Fruit fly (Drosophila melanogaster) whole organism, embryonic: ENCODE measurements around the gene Rab30.

Experiments
- Abd-B ChIP-seq: fragments of 200-800 bp; sonication (Bioruptor generic); optimal IDR thresholded peaks from 2 replicates; lab custom pipeline; 2018; ENCODE audit warnings: missing biosample characterization, mild to moderate bottlenecking, missing genetic modification characterization, moderate library complexity
- Adf1 ChIP-seq: fragments of 200-800 bp; sonication (Bioruptor generic); IDR thresholded peaks from 2 replicates; pipeline ENCODE4 v1.3.6; 2022; ENCODE audit warnings: missing biosample characterization, missing genetic modification characterization
- B-H1 ChIP-seq: fragments of 200-800 bp; sonication (Bioruptor generic); IDR thresholded peaks from 3 replicates; pipeline ENCODE4 v1.3.6; 2022; ENCODE audit warnings: missing biosample characterization, missing genetic modification characterization
- CG10274 ChIP-seq: fragments of 200-800 bp; sonication (Bioruptor generic); optimal IDR thresholded peaks from 3 replicates; lab custom pipeline; 2017; ENCODE audit warnings: missing biosample characterization, mild to moderate bottlenecking, missing genetic modification characterization
- CG10321 ChIP-seq: fragments of 200-800 bp; sonication (Bioruptor generic); IDR thresholded peaks from 2 replicates; pipeline ENCODE4 v1.3.6; 2022; ENCODE audit warnings: missing biosample characterization, missing genetic modification characterization
- CG11504 ChIP-seq: fragments of 200-800 bp; sonication (Bioruptor generic); optimal IDR thresholded peaks from 3 replicates; lab custom pipeline; 2019; ENCODE audit warnings: missing biosample characterization, mild to moderate bottlenecking, missing genetic modification characterization, moderate library complexity
- CG12391 ChIP-seq: fragments of 200-800 bp; sonication (Bioruptor generic); optimal IDR thresholded peaks from 3 replicates; lab custom pipeline; 2018; ENCODE audit warnings: missing biosample characterization, mild to moderate bottlenecking, missing genetic modification characterization, moderate library complexity
- CG15479 ChIP-seq: fragments of 200-800 bp; sonication (Bioruptor generic); optimal IDR thresholded peaks from 3 replicates; lab custom pipeline; 2019; ENCODE audit warnings: missing biosample characterization, mild to moderate bottlenecking, missing genetic modification characterization, moderate library complexity
- CG31365 ChIP-seq: fragments of 200-800 bp; sonication (Bioruptor generic); optimal IDR thresholded peaks from 2 replicates; lab custom pipeline; 2018; ENCODE audit warnings: missing biosample characterization, mild to moderate bottlenecking, missing genetic modification characterization
- CG3726 ChIP-seq: fragments of 200-800 bp; sonication (Bioruptor generic); IDR thresholded peaks from 3 replicates; pipeline ENCODE4, ENCODE4 v1.3.6; 2022; ENCODE audit warnings: missing biosample characterization, missing genetic modification characterization
- CG3838 ChIP-seq: fragments of 200-800 bp; sonication (Bioruptor generic); optimal IDR thresholded peaks from 3 replicates; lab custom pipeline; 2016; ENCODE audit warnings: missing biosample characterization, missing genetic modification characterization
- CG42726 ChIP-seq: fragments of 200-800 bp; sonication (Bioruptor generic); IDR thresholded peaks from 2 replicates; pipeline ENCODE4 v1.3.6; 2022; ENCODE audit warnings: missing biosample characterization, missing genetic modification characterization; ENCODE audit not compliant: partially characterized antibody
- CG43689 ChIP-seq: fragments of 200-800 bp; sonication (Bioruptor generic); IDR thresholded peaks from 2 replicates; pipeline ENCODE4 v1.3.6; 2022; ENCODE audit warnings: missing biosample characterization, missing genetic modification characterization
- CG5245 ChIP-seq: fragments of 200-800 bp; sonication (Bioruptor generic); optimal IDR thresholded peaks from 3 replicates; lab custom pipeline; 2016; ENCODE audit warnings: missing biosample characterization, missing genetic modification characterization
- CG7928 ChIP-seq: fragments of 200-800 bp; sonication (Bioruptor generic); optimal IDR thresholded peaks from 2 replicates; lab custom pipeline; 2017; ENCODE audit warnings: missing biosample characterization, mild to moderate bottlenecking, missing genetic modification characterization
- CG9609 ChIP-seq: fragments of 200-800 bp; sonication (Bioruptor generic); optimal IDR thresholded peaks from 3 replicates; lab custom pipeline; 2016; ENCODE audit warnings: missing biosample characterization, missing genetic modification characterization
- CG9727 ChIP-seq: fragments of 200-800 bp; sonication (Bioruptor generic); optimal IDR thresholded peaks from 3 replicates; lab custom pipeline; 2017; ENCODE audit warnings: missing biosample characterization, mild to moderate bottlenecking, missing genetic modification characterization
- Chrac-16 ChIP-seq: fragments of 200-800 bp; sonication (Bioruptor generic); optimal IDR thresholded peaks from 3 replicates; lab custom pipeline; 2016; ENCODE audit warnings: missing biosample characterization, missing genetic modification characterization
- Dll ChIP-seq: fragments of 200-800 bp; sonication (Bioruptor generic); IDR thresholded peaks from 4 replicates; pipeline ENCODE4 v1.3.6; 2022; ENCODE audit warnings: missing biosample characterization, missing genetic modification characterization; ENCODE audit not compliant: partially characterized antibody
- Drgx ChIP-seq: fragments of 200-800 bp; sonication (Bioruptor generic); IDR thresholded peaks from 2 replicates; pipeline ENCODE4 v1.3.6; 2022; ENCODE audit warnings: missing biosample characterization, missing genetic modification characterization
- ERR ChIP-seq: fragments of 200-800 bp; sonication (Bioruptor generic); optimal IDR thresholded peaks from 2 replicates; lab custom pipeline; 2016; ENCODE audit warnings: missing biosample characterization, missing genetic modification characterization
- Ets65A ChIP-seq: fragments of 200-800 bp; sonication (Bioruptor generic); peaks from one replicate; lab custom pipeline; 2016; ENCODE audit warnings: missing biosample characterization, missing genetic modification characterization
- Gsc ChIP-seq: fragments of 200-800 bp; sonication (Bioruptor generic); IDR thresholded peaks from 2 replicates; pipeline ENCODE4 v1.3.6; 2022; ENCODE audit warnings: missing biosample characterization, missing genetic modification characterization
- Hey ChIP-seq: fragments of 200-800 bp; sonication (Bioruptor generic); optimal IDR thresholded peaks from 3 replicates; lab custom pipeline; 2018; ENCODE audit warnings: missing biosample characterization, mild to moderate bottlenecking, missing genetic modification characterization
- Nf-YA ChIP-seq: fragments of 200-800 bp; sonication (Bioruptor generic); IDR thresholded peaks from 2 replicates; pipeline ENCODE4 v1.3.6; 2022; ENCODE audit warnings: missing biosample characterization, missing genetic modification characterization
- Oaz ChIP-seq: fragments of 200-800 bp; sonication (Bioruptor generic); IDR thresholded peaks from 2 replicates; pipeline ENCODE4 v1.3.6; 2022; ENCODE audit warnings: missing biosample characterization, missing genetic modification characterization
- Ptx1 ChIP-seq: fragments of 200-800 bp; sonication (Bioruptor generic); IDR thresholded peaks from 2 replicates; pipeline ENCODE4 v1.3.6; 2022; ENCODE audit warnings: missing biosample characterization, missing genetic modification characterization
- Scr ChIP-seq: fragments of 200-800 bp; sonication (Bioruptor generic); IDR thresholded peaks from 2 replicates; pipeline ENCODE4 v1.3.6; 2022; ENCODE audit warnings: missing biosample characterization, missing genetic modification characterization; ENCODE audit not compliant: partially characterized antibody
- Sin3A ChIP-seq: fragments of >200 bp; optimal IDR thresholded peaks from 2 replicates; lab custom pipeline; 2018
- Stat92E ChIP-seq, 3 experiments: fragments of >200 bp in 2 of 3; fragments of 200-800 bp in 1 of 3; sonication (Bioruptor generic) in 1 of 3; optimal IDR thresholded peaks; 2 replicates each; lab custom pipeline; 2017 to 2019; ENCODE audit warnings: missing biosample characterization in 3 of 3, missing genetic modification characterization in 3 of 3, mild to moderate bottlenecking in 1 of 3, moderate library complexity in 1 of 3
- Trl ChIP-seq, 3 experiments: fragments of >200 bp in 2 of 3; fragments of 200-800 bp in 1 of 3; sonication (Bioruptor generic) in 1 of 3; optimal IDR thresholded peaks; 2 replicates in 1 of 3; 3 replicates in 2 of 3; lab custom pipeline; 2016 to 2017; ENCODE audit warnings: missing biosample characterization in 1 of 3, missing genetic modification characterization in 1 of 3
- Xrp1 ChIP-seq: fragments of 200-800 bp; sonication (Bioruptor generic); IDR thresholded peaks from 2 replicates; pipeline ENCODE4 v1.3.6; 2022; ENCODE audit warnings: missing biosample characterization, missing genetic modification characterization
- btn ChIP-seq: fragments of 200-800 bp; sonication (Bioruptor generic); optimal IDR thresholded peaks from 2 replicates; lab custom pipeline; 2016; ENCODE audit warnings: missing biosample characterization, missing genetic modification characterization
- crp ChIP-seq, 2 experiments: fragments of 200-800 bp; sonication (Bioruptor generic); optimal IDR thresholded peaks; 2 replicates in 1 of 2; 3 replicates in 1 of 2; lab custom pipeline; 2017; ENCODE audit warnings: missing biosample characterization in 2 of 2, missing genetic modification characterization in 2 of 2, mild to moderate bottlenecking in 1 of 2, moderate library complexity in 1 of 2
- dm ChIP-seq: fragments of 200-800 bp; sonication (Bioruptor generic); optimal IDR thresholded peaks from 3 replicates; lab custom pipeline; 2016; ENCODE audit warnings: missing biosample characterization, missing genetic modification characterization
- dmrt99B ChIP-seq: fragments of 200-800 bp; sonication (Bioruptor generic); optimal IDR thresholded peaks from 2 replicates; lab custom pipeline; 2018; ENCODE audit warnings: missing biosample characterization, mild to moderate bottlenecking, missing genetic modification characterization, moderate library complexity
- en ChIP-seq: fragments of 200-800 bp; sonication (Bioruptor generic); optimal IDR thresholded peaks from 2 replicates; lab custom pipeline; 2016; ENCODE audit warnings: missing biosample characterization, missing genetic modification characterization
- ftz-f1 ChIP-seq: fragments of 200-800 bp; sonication (Bioruptor generic); optimal IDR thresholded peaks from 2 replicates; lab custom pipeline; 2016; ENCODE audit warnings: missing biosample characterization, missing genetic modification characterization
- grn ChIP-seq: fragments of 200-800 bp; sonication (Bioruptor generic); optimal IDR thresholded peaks from 3 replicates; lab custom pipeline; 2017; ENCODE audit warnings: missing biosample characterization, missing genetic modification characterization
- hb ChIP-seq: fragments of 200-800 bp; sonication (Bioruptor generic); IDR thresholded peaks from 3 replicates; pipeline ENCODE4 v1.3.6; 2022; ENCODE audit warnings: missing biosample characterization, missing genetic modification characterization; ENCODE audit not compliant: partially characterized antibody
- her ChIP-seq: fragments of 200-800 bp; sonication (Bioruptor generic); optimal IDR thresholded peaks from 2 replicates; lab custom pipeline; 2016; ENCODE audit warnings: missing biosample characterization, missing genetic modification characterization
- oc ChIP-seq: fragments of 200-800 bp; sonication (Bioruptor generic); optimal IDR thresholded peaks from 2 replicates; lab custom pipeline; 2018; ENCODE audit warnings: missing biosample characterization, mild to moderate bottlenecking, missing genetic modification characterization, moderate library complexity
- onecut ChIP-seq: fragments of 200-800 bp; sonication (Bioruptor generic); IDR thresholded peaks from 2 replicates; pipeline ENCODE4 v1.3.6; 2022; ENCODE audit warnings: missing biosample characterization, missing genetic modification characterization
- pho ChIP-seq: fragments of 200-800 bp; sonication (Bioruptor generic); optimal IDR thresholded peaks from 2 replicates; lab custom pipeline; 2016; ENCODE audit warnings: missing biosample characterization, missing genetic modification characterization
- pnt ChIP-seq: fragments of 200-800 bp; sonication (Bioruptor generic); optimal IDR thresholded peaks from 3 replicates; lab custom pipeline; 2016; ENCODE audit warnings: missing biosample characterization, missing genetic modification characterization
- pros ChIP-seq: fragments of 200-800 bp; sonication (Bioruptor generic); optimal IDR thresholded peaks from 3 replicates; lab custom pipeline; 2019; ENCODE audit warnings: missing biosample characterization, mild to moderate bottlenecking, missing genetic modification characterization, moderate library complexity
- sc ChIP-seq, 3 experiments: fragments of >200 bp in 2 of 3; fragments of 200-800 bp in 1 of 3; sonication (Bioruptor generic) in 1 of 3; optimal IDR thresholded peaks; 2 replicates in 2 of 3; 3 replicates in 1 of 3; lab custom pipeline; 2017; ENCODE audit warnings: mild to moderate bottlenecking in 1 of 3, missing biosample characterization in 1 of 3, missing genetic modification characterization in 1 of 3, missing genetic modification reagents in 1 of 3
- scrt ChIP-seq: fragments of 200-800 bp; sonication (Bioruptor generic); optimal IDR thresholded peaks from 2 replicates; lab custom pipeline; 2018; ENCODE audit warnings: missing biosample characterization, mild to moderate bottlenecking, missing genetic modification characterization, moderate library complexity
- sob ChIP-seq: fragments of 200-800 bp; sonication (Bioruptor generic); IDR thresholded peaks from 2 replicates; pipeline ENCODE4 v1.3.6; 2022; ENCODE audit warnings: missing biosample characterization, missing genetic modification characterization
- zen2 ChIP-seq: fragments of 200-800 bp; sonication (Bioruptor generic); IDR thresholded peaks from 3 replicates; pipeline ENCODE4 v1.3.6; 2022; ENCODE audit warnings: missing biosample characterization, missing genetic modification characterization; ENCODE audit not compliant: partially characterized antibody
- zf30C ChIP-seq: fragments of 200-800 bp; sonication (Bioruptor generic); optimal IDR thresholded peaks from 3 replicates; lab custom pipeline; 2018; ENCODE audit warnings: missing biosample characterization, mild to moderate bottlenecking, missing genetic modification characterization

Gene Rab30

dm6 chr2L:7073011-7073410 is 40.6 kb upstream of the Rab30 start (continued):
- peak; percentile 33 for TF ChIP-seq dmrt99B
- no peak for TF ChIP-seq ERR
- no peak; the same call in 1 of the 2 replicates for TF ChIP-seq sob (GFP tag; lab: Robert Waterston, UW)
- TF ChIP-seq CG43689 (GFP tag; lab: Robert Waterston, UW): no peak
- TF ChIP-seq ftz-f1 (GFP tag; lab: Kevin White, UChicago): no peak
- no peak for TF ChIP-seq en (GFP tag; lab: Kevin White, UChicago)
- TF ChIP-seq btn (GFP tag; lab: Kevin White, UChicago): no peak
- no peak for TF ChIP-seq CG15479
- peak; percentile 90 for TF ChIP-seq Ets65A (GFP tag; lab: Kevin White, UChicago)
- no peak for TF ChIP-seq grn (GFP tag; lab: Kevin White, UChicago)
- TF ChIP-seq hb (GFP tag; lab: Robert Waterston, UW): no peak
- no peak for TF ChIP-seq CG7928
- TF ChIP-seq Ptx1 (GFP tag; lab: Robert Waterston, UW): 0 out of 2 replicates have a peak, but pooled peaks have one; percentile 10
- TF ChIP-seq pnt (GFP tag; lab: Kevin White, UChicago): peak; percentile 2
- no peak for TF ChIP-seq pros
- no peak for TF ChIP-seq Adf1 (GFP tag; lab: Robert Waterston, UW)
- TF ChIP-seq CG9609 (GFP tag; lab: Kevin White, UChicago): no peak
- TF ChIP-seq onecut (GFP tag; lab: Robert Waterston, UW): no peak
- peak; percentile 10 for TF ChIP-seq Abd-B (GFP tag; lab: Kevin White, UChicago)
- no peak for TF ChIP-seq zen2 (GFP tag; lab: Robert Waterston, UW)
- peak; percentile 40 for TF ChIP-seq CG12391 (tag; lab: Kevin White, UChicago)
- TF ChIP-seq Nf-YA (GFP tag; lab: Robert Waterston, UW): no peak
- TF ChIP-seq Trl (optimal IDR thresholded peaks at IDR 0.05; lab: Kevin White, UChicago): no peak
- no peak for TF ChIP-seq Trl (GFP tag; optimal IDR thresholded peaks at IDR 0.05; lab: Kevin White, UChicago)
- TF ChIP-seq Scr (GFP tag; lab: Robert Waterston, UW): no peak
- TF ChIP-seq sc (optimal IDR thresholded peaks at IDR 0.05; lab: Kevin White, UChicago): no peak
- TF ChIP-seq sc (GFP tag; optimal IDR thresholded peaks at IDR 0.05; lab: Kevin White, UChicago): no peak
- no peak for TF ChIP-seq scrt (GFP tag; lab: Kevin White, UChicago)
- TF ChIP-seq CG9727: peak; percentile 13
- TF ChIP-seq her: no peak
- TF ChIP-seq Hey (tag; lab: Kevin White, UChicago): no peak
- TF ChIP-seq CG42726 (GFP tag; lab: Robert Waterston, UW): no peak
- no peak for TF ChIP-seq Stat92E (GFP tag; optimal IDR thresholded peaks at IDR 0.05; lab: Kevin White, UChicago)
- no peak for TF ChIP-seq zf30C (GFP tag; lab: Kevin White, UChicago)
- TF ChIP-seq Chrac-16: no peak
- TF ChIP-seq Drgx (GFP tag; lab: Robert Waterston, UW): peak; percentile 64
- no peak for TF ChIP-seq Dll (GFP tag; lab: Robert Waterston, UW)
- no peak for TF ChIP-seq CG10321
- no peak for TF ChIP-seq dm
- TF ChIP-seq CG5245 (GFP tag; lab: Kevin White, UChicago): peak; percentile 30
- no peak for TF ChIP-seq CG3726
- no peak for TF ChIP-seq CG3838 (GFP tag; lab: Kevin White, UChicago)
- no peak for TF ChIP-seq CG10274 (GFP tag; lab: Kevin White, UChicago)
- TF ChIP-seq Gsc: no peak
- TF ChIP-seq B-H1 (GFP tag; lab: Robert Waterston, UW): no peak
- TF ChIP-seq CG11504 (tag; lab: Kevin White, UChicago): peak; percentile 61
- no peak for TF ChIP-seq Sin3A (lab: Kevin White, UChicago)
- no peak for TF ChIP-seq crp (GFP tag; optimal IDR thresholded peaks at IDR 0.05; lab: Kevin White, UChicago)
- no peak for TF ChIP-seq Oaz (GFP tag; lab: Robert Waterston, UW)
- TF ChIP-seq CG31365 (tag; lab: Kevin White, UChicago): no peak
- no peak for TF ChIP-seq pho (GFP tag; lab: Kevin White, UChicago)
- TF ChIP-seq Xrp1 (GFP tag; lab: Robert Waterston, UW): peak; percentile 71
- TF ChIP-seq oc: no peak
